Fruit fly (Drosophila melanogaster): ENCODE data around the gene ana1.
A peak's percentile ranks its signal among the peaks of the same experiment; 100 is the strongest.

DNA sequence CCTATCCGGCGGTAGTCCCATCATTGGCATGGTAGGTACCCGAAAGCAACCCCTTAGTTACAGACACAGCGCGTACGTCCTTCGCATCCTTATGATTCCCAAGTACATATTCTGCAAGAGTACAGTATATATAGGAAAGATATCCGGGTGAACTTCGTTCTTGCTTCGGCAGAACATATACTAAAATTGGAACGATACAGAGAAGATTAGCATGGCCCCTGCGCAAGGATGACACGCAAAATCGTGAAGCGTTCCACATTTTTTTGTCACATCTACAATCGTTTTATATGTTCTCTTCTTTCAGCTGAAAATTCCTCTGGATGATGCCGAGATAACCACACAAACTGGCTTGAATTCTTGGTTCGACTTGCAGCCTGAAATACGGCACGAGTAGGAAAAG is 25.6 kb downstream of the ana1 start:
- no peak for TF ChIP-seq CG1620 (GFP tag; optimal IDR thresholded peaks at IDR 0.05)
- TF ChIP-seq kay (GFP tag; ENCODE audit: borderline replicate concordance) = peak; percentile 27
- TF ChIP-seq Hr96 (GFP tag; optimal IDR thresholded peaks at IDR 0.05) = no peak
- TF ChIP-seq Clk (GFP tag; optimal IDR thresholded peaks at IDR 0.05) = no peak
- TF ChIP-seq CG5204 (GFP tag; optimal IDR thresholded peaks at IDR 0.05) = no peak
- TF ChIP-seq CG14711 (tag; optimal IDR thresholded peaks at IDR 0.05) = no peak

Measured in whole organism, adult.